Worm (Caenorhabditis elegans): ENCODE measurements around the gene lin-39.

Gene lin-39

ce11 chrIII:7580586-7580985 lies 44.2 kb upstream of the lin-39 start:
- no peak for TF ChIP-seq B0035.1 (tag; optimal IDR thresholded peaks at IDR 0.05)
- TF ChIP-seq hlh-12 (tag; optimal IDR thresholded peaks at IDR 0.05) = no peak
- TF ChIP-seq lin-26 (GFP tag; IDR thresholded peaks at IDR 0.05) = no peak
- no peak for TF ChIP-seq cebp-1 (GFP tag; IDR thresholded peaks at IDR 0.05)
- peak; percentile 11 for TF ChIP-seq cebp-1 (tag; optimal IDR thresholded peaks at IDR 0.05)
- TF ChIP-seq lin-35 (GFP tag; optimal IDR thresholded peaks at IDR 0.05) = peak in 1 of 3 experiments; percentile 12
- no peak for TF ChIP-seq dox-1 (GFP tag; IDR thresholded peaks at IDR 0.05)
- TF ChIP-seq Y79H2A.3 (GFP tag; conservative IDR thresholded peaks at IDR 0.05) = no peak
- TF ChIP-seq C06A6.2 (GFP tag; conservative IDR thresholded peaks at IDR 0.05) = no peak
- TF ChIP-seq dpff-1 (tag; optimal IDR thresholded peaks at IDR 0.05) = no peak
- TF ChIP-seq tbx-9 (tag; optimal IDR thresholded peaks at IDR 0.05; ENCODE audit: borderline replicate concordance) = no peak
- no peak for TF ChIP-seq hmg-1.2 (GFP tag; IDR thresholded peaks at IDR 0.05)
- TF ChIP-seq aptf-2 (GFP tag; conservative IDR thresholded peaks at IDR 0.05) = no peak
- TF ChIP-seq nhr-80 (tag; optimal IDR thresholded peaks at IDR 0.05) = no peak
- TF ChIP-seq ztf-3 (GFP tag; optimal IDR thresholded peaks at IDR 0.05) = no peak
- TF ChIP-seq snpc-4 (GFP tag; optimal IDR thresholded peaks at IDR 0.05) = no peak
- no peak for TF ChIP-seq snpc-4 (tag; optimal IDR thresholded peaks at IDR 0.05)
- no peak for TF ChIP-seq rcor-1 (GFP tag; IDR thresholded peaks at IDR 0.05)
- TF ChIP-seq K12H6.12 (tag; optimal IDR thresholded peaks at IDR 0.05) = peak; percentile 6
- no peak for TF ChIP-seq F52B5.7 (tag; optimal IDR thresholded peaks at IDR 0.05)
- no peak for TF ChIP-seq F37B4.10 (GFP tag; IDR thresholded peaks at IDR 0.05)
- no peak for TF ChIP-seq snpc-1.1 (tag; optimal IDR thresholded peaks at IDR 0.05; ENCODE audit: insufficient read depth)
- no peak for TF ChIP-seq F39B2.1 (GFP tag; IDR thresholded peaks at IDR 0.05)
- TF ChIP-seq mcd-1 (GFP tag; IDR thresholded peaks at IDR 0.05) = no peak

- TF ChIP-seq hmg-1.2 (GFP tag; IDR thresholded peaks at IDR 0.05) = no peak
- no peak for TF ChIP-seq cebp-1 (GFP tag; IDR thresholded peaks at IDR 0.05)
- TF ChIP-seq cebp-1 (tag; optimal IDR thresholded peaks at IDR 0.05) = peak; percentile 55
These were observed 42.9 kb upstream of the lin-39 start, which contains the start of gene mfsd-6 for ce11 chrIII:7579324-7579723. TSS of gene mfsd-6 (minus strand) at chrIII:7579411.

ce11 chrIII:7572781-7573400 lies 36.5 kb upstream of the lin-39 start, which contains the start of the genes rpl-9 and lpd-7:
TSS of gene rpl-9 (minus strand) at chrIII:7572831.
TSS of gene lpd-7 (plus strand) at chrIII:7573350.
- TF ChIP-seq attf-3 (GFP tag; conservative IDR thresholded peaks at IDR 0.05) = peak; percentile 65; the same call in 1 of the 2 replicates
- TF ChIP-seq hmg-1.2 (GFP tag; IDR thresholded peaks at IDR 0.05) = peak; percentile 82; the same call in 1 of the 2 replicates
- peak; percentile 41 for TF ChIP-seq dpl-1 (GFP tag; optimal IDR thresholded peaks at IDR 0.05)
- TF ChIP-seq madf-3 (GFP tag; IDR thresholded peaks at IDR 0.05) = peak; percentile 67; the same call in 1 of the 2 replicates
- TF ChIP-seq lin-35 (GFP tag; optimal IDR thresholded peaks at IDR 0.05) = peak in 1 of 3 experiments; percentile 29
- TF ChIP-seq pbrm-1 (GFP tag; IDR thresholded peaks at IDR 0.05) = peak; percentile 47; the same call in 1 of the 2 replicates
- TF ChIP-seq egrh-3 (GFP tag; IDR thresholded peaks at IDR 0.05) = no peak
- TF ChIP-seq F49E8.2 (tag; optimal IDR thresholded peaks at IDR 0.05; ENCODE audit: insufficient read depth) = peak; percentile 34
- TF ChIP-seq snpc-1.3 (tag; optimal IDR thresholded peaks at IDR 0.05; ENCODE audit: insufficient read depth) = peak; percentile 4
- no peak for TF ChIP-seq ceh-58 (GFP tag; IDR thresholded peaks at IDR 0.05)
- no peak for TF ChIP-seq mel-28 (tag; optimal IDR thresholded peaks at IDR 0.05; ENCODE audit: borderline replicate concordance)
- TF ChIP-seq lsl-1 (GFP tag; optimal IDR thresholded peaks at IDR 0.05) = peak; percentile 42
- peak; percentile 47 for TF ChIP-seq attf-5 (GFP tag; optimal IDR thresholded peaks at IDR 0.05)
- TF ChIP-seq snpc-4 (GFP tag; optimal IDR thresholded peaks at IDR 0.05) = no peak
- peak in 2 of 4 experiments; percentile 27 to 75 for TF ChIP-seq snpc-4 (tag; optimal IDR thresholded peaks at IDR 0.05)
- TF ChIP-seq F23B12.7 (tag; optimal IDR thresholded peaks at IDR 0.05; ENCODE audit: insufficient read depth) = peak; percentile 75
- no peak for TF ChIP-seq ceh-91 (GFP tag; IDR thresholded peaks at IDR 0.05)
- peak; percentile 24 for TF ChIP-seq lin-54 (GFP tag; optimal IDR thresholded peaks at IDR 0.05)
- peak; percentile 15; the same call in 1 of the 2 replicates for TF ChIP-seq madf-6 (GFP tag; IDR thresholded peaks at IDR 0.05)
- TF ChIP-seq madf-10 (tag; optimal IDR thresholded peaks at IDR 0.05) = peak; percentile 1
- TF ChIP-seq mcd-1 (GFP tag; IDR thresholded peaks at IDR 0.05) = peak; percentile 36; the same call in 1 of the 2 replicates
- TF ChIP-seq lin-40 (tag; optimal IDR thresholded peaks at IDR 0.05) = peak; percentile 40
- TF ChIP-seq nhr-90 (tag; optimal IDR thresholded peaks at IDR 0.05) = no peak
- peak; percentile 22 for TF ChIP-seq tbp1 (GFP tag; optimal IDR thresholded peaks at IDR 0.05)
- TF ChIP-seq ztf-18 (tag; optimal IDR thresholded peaks at IDR 0.05) = peak; percentile 30
